Fruit fly (Drosophila melanogaster) whole organism, embryonic: ENCODE measurements around the gene ddbt.

Experiments used
- Ada2b ChIP-seq: fragments of 200-800 bp; sonication (Bioruptor generic); IDR thresholded peaks from 2 replicates; pipeline ENCODE4 v1.3.6; 2022; ENCODE audit warnings: missing biosample characterization, missing genetic modification characterization
- CG10543 ChIP-seq: fragments of 200-800 bp; sonication (Bioruptor generic); optimal IDR thresholded peaks from 3 replicates; lab custom pipeline; 2017; ENCODE audit warnings: missing biosample characterization, mild to moderate bottlenecking, missing genetic modification characterization, moderate library complexity
- CG11504 ChIP-seq: fragments of 200-800 bp; sonication (Bioruptor generic); optimal IDR thresholded peaks from 3 replicates; lab custom pipeline; 2019; ENCODE audit warnings: missing biosample characterization, mild to moderate bottlenecking, missing genetic modification characterization, moderate library complexity
- CG11695 ChIP-seq: fragments of 200-800 bp; sonication (Bioruptor generic); IDR thresholded peaks from 3 replicates; pipeline ENCODE4 v1.3.6; 2022; ENCODE audit warnings: missing biosample characterization, missing genetic modification characterization
- CG12942 ChIP-seq: fragments of 200-800 bp; sonication (Bioruptor generic); optimal IDR thresholded peaks from 3 replicates; lab custom pipeline; 2016; ENCODE audit warnings: missing biosample characterization, missing genetic modification characterization
- CG13287 ChIP-seq: fragments of 200-800 bp; sonication (Bioruptor generic); IDR thresholded peaks from 2 replicates; pipeline ENCODE4 v1.3.6; 2022; ENCODE audit warnings: missing biosample characterization, missing genetic modification characterization; ENCODE audit not compliant: partially characterized antibody
- CG13424 ChIP-seq: fragments of 200-800 bp; sonication (Bioruptor generic); optimal IDR thresholded peaks from 2 replicates; lab custom pipeline; 2019; ENCODE audit warnings: missing biosample characterization, mild to moderate bottlenecking, missing genetic modification characterization, moderate library complexity
- CG13775 ChIP-seq: fragments of 200-800 bp; sonication (Bioruptor generic); optimal IDR thresholded peaks from 3 replicates; lab custom pipeline; 2017; ENCODE audit warnings: missing biosample characterization, mild to moderate bottlenecking, missing genetic modification characterization
- CG14860 ChIP-seq: fragments of 200-800 bp; sonication (Bioruptor generic); IDR thresholded peaks from 3 replicates; pipeline ENCODE4 v1.3.6; 2022; ENCODE audit warnings: missing biosample characterization, missing genetic modification characterization; ENCODE audit not compliant: partially characterized antibody
- CG16815 ChIP-seq: fragments of 200-800 bp; sonication (Bioruptor generic); optimal IDR thresholded peaks from 3 replicates; lab custom pipeline; 2017; ENCODE audit warnings: missing biosample characterization, mild to moderate bottlenecking, missing genetic modification characterization
- CG17359 ChIP-seq: fragments of 200-800 bp; sonication (Bioruptor generic); optimal IDR thresholded peaks from 3 replicates; lab custom pipeline; 2018; ENCODE audit warnings: missing biosample characterization, mild to moderate bottlenecking, missing genetic modification characterization, moderate library complexity
- CG18619 ChIP-seq: fragments of 200-800 bp; sonication (Bioruptor generic); optimal IDR thresholded peaks from 3 replicates; lab custom pipeline; 2017; ENCODE audit warnings: missing biosample characterization, mild to moderate bottlenecking, missing genetic modification characterization
- CG30403 ChIP-seq: fragments of 200-800 bp; sonication (Bioruptor generic); optimal IDR thresholded peaks from 3 replicates; lab custom pipeline; 2016; ENCODE audit warnings: missing biosample characterization, missing genetic modification characterization
- CG3065 ChIP-seq: fragments of 200-800 bp; sonication (Bioruptor generic); optimal IDR thresholded peaks from 2 replicates; lab custom pipeline; 2016; ENCODE audit warnings: missing biosample characterization, missing genetic modification characterization
- CG3281 ChIP-seq: fragments of 200-800 bp; sonication (Bioruptor generic); optimal IDR thresholded peaks from 3 replicates; lab custom pipeline; 2017; ENCODE audit warnings: missing biosample characterization, mild to moderate bottlenecking, missing genetic modification characterization
- CG34422 ChIP-seq: fragments of 200-800 bp; sonication (Bioruptor generic); IDR thresholded peaks from 3 replicates; pipeline ENCODE4 v1.3.6; 2022; ENCODE audit warnings: missing biosample characterization, missing genetic modification characterization
- CG7556 ChIP-seq: fragments of 200-800 bp; sonication (Bioruptor generic); optimal IDR thresholded peaks from 2 replicates; lab custom pipeline; 2017; ENCODE audit warnings: missing biosample characterization, mild to moderate bottlenecking, missing genetic modification characterization
- CG7839 ChIP-seq: fragments of 200-800 bp; sonication (Bioruptor generic); optimal IDR thresholded peaks from 3 replicates; lab custom pipeline; 2018; ENCODE audit warnings: missing biosample characterization, mild to moderate bottlenecking, missing genetic modification characterization, moderate library complexity
- CG8359 ChIP-seq: fragments of 200-800 bp; sonication (Bioruptor generic); optimal IDR thresholded peaks from 2 replicates; lab custom pipeline; 2017; ENCODE audit warnings: missing biosample characterization, mild to moderate bottlenecking, missing genetic modification characterization, borderline replicate concordance
- D19A ChIP-seq: fragments of 200-800 bp; optimal IDR thresholded peaks from 3 replicates; lab custom pipeline; 2019; ENCODE audit warnings: missing biosample characterization, mild to moderate bottlenecking, missing genetic modification characterization, moderate library complexity
- Dad ChIP-seq: fragments of 200-800 bp; sonication (Bioruptor generic); optimal IDR thresholded peaks from 3 replicates; lab custom pipeline; 2016; ENCODE audit warnings: missing biosample characterization, missing genetic modification characterization
- Dll ChIP-seq: fragments of 200-800 bp; sonication (Bioruptor generic); IDR thresholded peaks from 4 replicates; pipeline ENCODE4 v1.3.6; 2022; ENCODE audit warnings: missing biosample characterization, missing genetic modification characterization; ENCODE audit not compliant: partially characterized antibody
- E2f1 ChIP-seq: fragments of 200-800 bp; sonication (Bioruptor generic); IDR thresholded peaks from 2 replicates; pipeline ENCODE4 v1.3.6; 2022; ENCODE audit warnings: missing biosample characterization, missing genetic modification characterization
- Fer3 ChIP-seq: fragments of 200-800 bp; sonication (Bioruptor generic); optimal IDR thresholded peaks from 2 replicates; lab custom pipeline; 2018; ENCODE audit warnings: missing biosample characterization, mild to moderate bottlenecking, missing genetic modification characterization, moderate library complexity
- HLH3B ChIP-seq: fragments of 200-800 bp; sonication (Bioruptor generic); IDR thresholded peaks from 2 replicates; pipeline ENCODE4 v1.3.6; 2022; ENCODE audit warnings: missing biosample characterization, missing genetic modification characterization
- Hmr ChIP-seq: fragments of 200-800 bp; sonication (Bioruptor generic); optimal IDR thresholded peaks from 3 replicates; lab custom pipeline; 2017; ENCODE audit warnings: mild to moderate bottlenecking, missing biosample characterization, missing genetic modification reagents, missing genetic modification characterization
- Lpt ChIP-seq: fragments of >200 bp; optimal IDR thresholded peaks from 2 replicates; lab custom pipeline; 2018; ENCODE audit warnings: missing biosample characterization, missing genetic modification characterization
- MBD-R2 ChIP-seq: fragments of 200-800 bp; sonication (Bioruptor generic); IDR thresholded peaks from 2 replicates; pipeline ENCODE4 v1.3.6; 2022; ENCODE audit warnings: missing biosample characterization, missing genetic modification characterization
- MTF-1 ChIP-seq: fragments of 200-800 bp; sonication (Bioruptor generic); optimal IDR thresholded peaks from 2 replicates; lab custom pipeline; 2018; ENCODE audit warnings: missing biosample characterization, mild to moderate bottlenecking, missing genetic modification characterization, borderline replicate concordance
- Meics ChIP-seq: fragments of 200-800 bp; sonication (Bioruptor generic); optimal IDR thresholded peaks from 2 replicates; lab custom pipeline; 2017; ENCODE audit warnings: missing biosample characterization, mild to moderate bottlenecking, missing genetic modification characterization
- NfI ChIP-seq: fragments of 200-800 bp; sonication (Bioruptor generic); optimal IDR thresholded peaks from 3 replicates; lab custom pipeline; 2018; ENCODE audit warnings: missing biosample characterization, mild to moderate bottlenecking, missing genetic modification characterization, moderate library complexity
- Scr ChIP-seq: fragments of 200-800 bp; sonication (Bioruptor generic); IDR thresholded peaks from 2 replicates; pipeline ENCODE4 v1.3.6; 2022; ENCODE audit warnings: missing biosample characterization, missing genetic modification characterization; ENCODE audit not compliant: partially characterized antibody
- Sry-δ ChIP-seq: fragments of 200-800 bp; sonication (Bioruptor generic); optimal IDR thresholded peaks from 2 replicates; lab custom pipeline; 2016; ENCODE audit warnings: missing biosample characterization, missing genetic modification characterization
- br ChIP-seq: fragments of >200 bp; optimal IDR thresholded peaks from 2 replicates; lab custom pipeline; 2017
- caup ChIP-seq: fragments of 200-800 bp; sonication (Bioruptor generic); optimal IDR thresholded peaks from 3 replicates; lab custom pipeline; 2017; ENCODE audit warnings: missing biosample characterization, mild to moderate bottlenecking, missing genetic modification characterization, moderate library complexity; ENCODE audit not compliant: severe bottlenecking
- dmrt11E ChIP-seq: fragments of 200-800 bp; sonication (Bioruptor generic); optimal IDR thresholded peaks from 3 replicates; lab custom pipeline; 2018; ENCODE audit warnings: missing biosample characterization, mild to moderate bottlenecking, missing genetic modification characterization, moderate library complexity
- dpn ChIP-seq, 2 experiments: fragments of 200-800 bp; sonication (Bioruptor generic); optimal IDR thresholded peaks; 3 replicates each; lab custom pipeline; 2016; ENCODE audit warnings: missing biosample characterization in 2 of 2, missing genetic modification characterization in 2 of 2
- gem ChIP-seq: fragments of 200-800 bp; sonication (Bioruptor generic); optimal IDR thresholded peaks from 2 replicates; lab custom pipeline; 2019; ENCODE audit warnings: missing biosample characterization, mild to moderate bottlenecking, missing genetic modification characterization, moderate library complexity
- maf-S ChIP-seq: fragments of 200-800 bp; sonication (Bioruptor generic); optimal IDR thresholded peaks from 2 replicates; lab custom pipeline; 2016; ENCODE audit warnings: missing biosample characterization, missing genetic modification characterization
- oc ChIP-seq: fragments of 200-800 bp; sonication (Bioruptor generic); optimal IDR thresholded peaks from 2 replicates; lab custom pipeline; 2018; ENCODE audit warnings: missing biosample characterization, mild to moderate bottlenecking, missing genetic modification characterization, moderate library complexity
- pb ChIP-seq: fragments of 200-800 bp; sonication (Bioruptor generic); optimal IDR thresholded peaks from 3 replicates; lab custom pipeline; 2016; ENCODE audit warnings: missing biosample characterization, missing genetic modification characterization
- pum ChIP-seq: fragments of 200-800 bp; sonication (Bioruptor generic); optimal IDR thresholded peaks from 2 replicates; lab custom pipeline; 2016; ENCODE audit warnings: missing biosample characterization, missing genetic modification characterization
- repo ChIP-seq: fragments of 200-800 bp; sonication (Bioruptor generic); optimal IDR thresholded peaks from 2 replicates; lab custom pipeline; 2016; ENCODE audit warnings: missing biosample characterization, missing genetic modification characterization
- run ChIP-seq: fragments of 200-800 bp; sonication (Bioruptor generic); optimal IDR thresholded peaks from 3 replicates; lab custom pipeline; 2018; ENCODE audit warnings: missing biosample characterization, mild to moderate bottlenecking, missing genetic modification characterization
- seq ChIP-seq: fragments of 200-800 bp; sonication (Bioruptor generic); IDR thresholded peaks from 2 replicates; pipeline ENCODE4 v1.3.6; 2022; ENCODE audit warnings: missing biosample characterization, missing genetic modification characterization
- ttk ChIP-seq: fragments of 200-800 bp; sonication (Bioruptor generic); IDR thresholded peaks from 2 replicates; pipeline ENCODE4 v2.1.2; 2022; ENCODE audit warnings: missing biosample characterization, missing genetic modification characterization
- tup ChIP-seq: fragments of 200-800 bp; sonication (Bioruptor generic); optimal IDR thresholded peaks from 2 replicates; lab custom pipeline; 2016; ENCODE audit warnings: missing biosample characterization, mild to moderate bottlenecking, missing genetic modification characterization, moderate library complexity
- vvl ChIP-seq: fragments of 200-800 bp; sonication (Bioruptor generic); IDR thresholded peaks from 2 replicates; pipeline ENCODE4 v1.3.6; 2022; ENCODE audit warnings: missing biosample characterization, missing genetic modification characterization
- wek ChIP-seq: fragments of 200-800 bp; sonication (Bioruptor generic); optimal IDR thresholded peaks from 3 replicates; lab custom pipeline; 2018; ENCODE audit warnings: missing biosample characterization, mild to moderate bottlenecking, missing genetic modification characterization, moderate library complexity
- wor ChIP-seq: fragments of 200-800 bp; sonication (Bioruptor generic); IDR thresholded peaks from 2 replicates; pipeline ENCODE4 v1.3.6; 2022; ENCODE audit warnings: missing biosample characterization, missing genetic modification characterization

Gene ddbt

DNA sequence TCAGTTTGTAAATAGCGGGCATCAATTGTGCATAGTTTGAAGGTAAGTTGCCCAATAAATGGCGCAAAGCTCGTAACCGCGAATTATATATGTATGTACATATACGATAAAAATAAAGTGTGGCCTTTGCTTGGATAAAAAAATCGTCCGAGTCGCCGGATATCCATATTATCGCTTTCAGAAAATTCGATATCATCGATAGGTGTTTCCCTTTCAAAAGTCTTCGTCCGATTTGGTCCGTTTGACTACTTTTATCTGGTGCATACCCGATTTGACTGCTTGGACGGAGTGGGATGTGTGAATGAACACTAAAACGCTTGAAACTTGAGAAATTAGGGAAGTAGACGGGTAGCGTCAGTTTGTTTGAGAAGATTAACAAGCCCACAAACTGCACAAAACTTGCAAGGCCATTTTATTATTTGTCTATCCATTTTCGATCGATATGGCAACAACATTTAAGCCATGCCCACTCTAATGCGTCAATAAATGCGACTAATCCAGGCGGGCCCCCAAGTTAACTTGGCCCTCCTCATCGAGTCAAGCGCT, 12.3 kb downstream of the ddbt start (continued):
- TF ChIP-seq CG16815 (GFP tag; lab: Kevin White, UChicago) (no peak), E2f1 (GFP tag; lab: Robert Waterston, UW) (no peak), CG13775 (GFP tag; lab: Kevin White, UChicago) (no peak), CG7839 (tag; lab: Kevin White, UChicago) (no peak), pum (GFP tag; lab: Kevin White, UChicago) (no peak), HLH3B (no peak), CG34422 (GFP tag; lab: Robert Waterston, UW) (no peak), tup (GFP tag; lab: Kevin White, UChicago) (no peak), NfI (peak; percentile 43), wek (GFP tag; lab: Kevin White, UChicago) (no peak), seq (GFP tag; lab: Robert Waterston, UW) (no peak), Ada2b (GFP tag; lab: Robert Waterston, UW) (no peak), dpn (GFP tag; optimal IDR thresholded peaks at IDR 0.05; lab: Kevin White, UChicago) (no peak), oc (tag; lab: Kevin White, UChicago) (no peak), CG10543 (GFP tag; lab: Kevin White, UChicago) (peak; percentile 9), CG7556 (GFP tag; lab: Kevin White, UChicago) (no peak), MTF-1 (GFP tag; lab: Kevin White, UChicago) (peak; percentile 17), ttk (GFP tag; lab: Robert Waterston, UW) (no peak), run (no peak), Meics (GFP tag; lab: Kevin White, UChicago) (peak; percentile 58), CG13424 (tag; lab: Kevin White, UChicago) (no peak), Hmr (GFP tag; lab: Kevin White, UChicago) (peak; percentile 37), CG3281 (GFP tag; lab: Kevin White, UChicago) (no peak), D19A (tag; lab: Kevin White, UChicago) (no peak), caup (GFP tag; lab: Kevin White, UChicago) (peak; percentile 63), CG12942 (no peak), CG13287 (peak; percentile 73), Dad (GFP tag; lab: Kevin White, UChicago) (no peak), Sry-δ (GFP tag; lab: Kevin White, UChicago) (peak; percentile 41), gem (no peak), CG18619 (no peak), wor (GFP tag; lab: Robert Waterston, UW) (no peak), maf-S (GFP tag; lab: Kevin White, UChicago) (no peak), CG11695 (GFP tag; lab: Robert Waterston, UW) (no peak), CG17359 (tag; lab: Kevin White, UChicago) (no peak), MBD-R2 (no peak), CG14860 (GFP tag; lab: Robert Waterston, UW) (peak; percentile 48; the same call in 2 of the 3 replicates), dmrt11E (no peak), pb (GFP tag; lab: Kevin White, UChicago) (no peak), br (lab: Kevin White, UChicago) (no peak), vvl (GFP tag; lab: Robert Waterston, UW) (0 out of 2 replicates have a peak, but pooled peaks have one; percentile 19), Fer3 (tag; lab: Kevin White, UChicago) (peak; percentile 26), CG8359 (GFP tag; lab: Kevin White, UChicago) (no peak), Dll (GFP tag; lab: Robert Waterston, UW) (peak; percentile 63; the same call in 1 of the 4 replicates), CG30403 (GFP tag; lab: Kevin White, UChicago) (no peak), CG3065 (GFP tag; lab: Kevin White, UChicago) (no peak), repo (no peak), Scr (GFP tag; lab: Robert Waterston, UW) (peak; percentile 63), Lpt (GFP tag; lab: Kevin White, UChicago) (no peak), CG11504 (tag; lab: Kevin White, UChicago) (no peak)
